Fruit fly (Drosophila melanogaster) whole organism, pupa: ENCODE data around the gene CG4872.

Source experiments
- CG10348 ChIP-seq: fragments of 200-800 bp; sonication (Bioruptor generic); IDR thresholded peaks from 2 replicates; pipeline ENCODE4 v1.3.6; 2022; ENCODE audit warnings: missing biosample characterization, missing genetic modification characterization
- CG12605 ChIP-seq: fragments of 200-800 bp; sonication (Bioruptor generic); IDR thresholded peaks from 2 replicates; pipeline ENCODE4 v1.3.6; 2022; ENCODE audit warnings: missing biosample characterization, missing genetic modification characterization
- CG13204 ChIP-seq: fragments of 200-800 bp; sonication (Bioruptor generic); optimal IDR thresholded peaks from 2 replicates; lab custom pipeline; 2018; ENCODE audit warnings: missing biosample characterization, mild to moderate bottlenecking, missing genetic modification characterization, moderate library complexity
- CG14655 ChIP-seq: fragments of 200-800 bp; sonication (Bioruptor generic); optimal IDR thresholded peaks from 3 replicates; lab custom pipeline; 2017; ENCODE audit warnings: mild to moderate bottlenecking, missing biosample characterization, missing genetic modification reagents, missing genetic modification characterization
- CG15710 ChIP-seq: fragments of 200-800 bp; sonication (Bioruptor generic); optimal IDR thresholded peaks from 2 replicates; lab custom pipeline; 2018; ENCODE audit warnings: missing biosample characterization, mild to moderate bottlenecking, missing genetic modification characterization, moderate library complexity
- CG17806 ChIP-seq: fragments of 200-800 bp; sonication (Bioruptor generic); optimal IDR thresholded peaks from 2 replicates; lab custom pipeline; 2018; ENCODE audit warnings: missing biosample characterization, mild to moderate bottlenecking, missing genetic modification characterization, moderate library complexity
- CG32121 ChIP-seq: fragments of 200-800 bp; sonication (Bioruptor generic); IDR thresholded peaks from 2 replicates; pipeline ENCODE4 v1.3.6; 2022; ENCODE audit warnings: missing biosample characterization, missing genetic modification characterization
- CG34367 ChIP-seq: fragments of 200-800 bp; sonication (Bioruptor generic); optimal IDR thresholded peaks from 2 replicates; lab custom pipeline; 2018; ENCODE audit warnings: missing biosample characterization, mild to moderate bottlenecking, missing genetic modification characterization
- CG4496 ChIP-seq: fragments of 200-800 bp; sonication (Bioruptor generic); IDR thresholded peaks from 3 replicates; pipeline ENCODE4 v1.3.6; 2022; ENCODE audit warnings: missing biosample characterization, missing genetic modification characterization
- CG8159 ChIP-seq: fragments of 200-800 bp; sonication (Bioruptor generic); optimal IDR thresholded peaks from 3 replicates; lab custom pipeline; 2018; ENCODE audit warnings: missing biosample characterization, mild to moderate bottlenecking, missing genetic modification characterization, moderate library complexity
- CG8301 ChIP-seq: fragments of 200-800 bp; sonication (Bioruptor generic); optimal IDR thresholded peaks from 2 replicates; lab custom pipeline; 2018; ENCODE audit warnings: missing biosample characterization, mild to moderate bottlenecking, missing genetic modification characterization
- CG9948 ChIP-seq: fragments of 200-800 bp; sonication (Bioruptor generic); optimal IDR thresholded peaks from 2 replicates; lab custom pipeline; 2018; ENCODE audit warnings: missing biosample characterization, mild to moderate bottlenecking, missing genetic modification characterization, moderate library complexity
- D1 ChIP-seq: fragments of 200-800 bp; sonication (Bioruptor generic); optimal IDR thresholded peaks from 2 replicates; lab custom pipeline; 2018; ENCODE audit warnings: missing biosample characterization, mild to moderate bottlenecking, missing genetic modification characterization, moderate library complexity
- EcR ChIP-seq: fragments of 200-800 bp; sonication (Bioruptor generic); optimal IDR thresholded peaks from 3 replicates; lab custom pipeline; 2019; ENCODE audit warnings: missing biosample characterization, missing genetic modification characterization, mild to moderate bottlenecking, moderate library complexity, missing genetic modification reagents
- Ets98B ChIP-seq: fragments of 200-800 bp; sonication (Bioruptor generic); IDR thresholded peaks from 2 replicates; pipeline ENCODE4 v1.3.6; 2022; ENCODE audit warnings: missing biosample characterization, missing genetic modification characterization
- Pif1A ChIP-seq: fragments of 200-800 bp; sonication (Bioruptor generic); optimal IDR thresholded peaks from 3 replicates; lab custom pipeline; 2016; ENCODE audit warnings: missing biosample characterization, missing genetic modification characterization
- Pif1B ChIP-seq: fragments of 200-800 bp; sonication (Bioruptor generic); optimal IDR thresholded peaks from 3 replicates; lab custom pipeline; 2016; ENCODE audit warnings: missing biosample characterization, missing genetic modification characterization
- Snoo ChIP-seq: fragments of 200-800 bp; sonication (Bioruptor generic); optimal IDR thresholded peaks from 3 replicates; lab custom pipeline; 2017; ENCODE audit warnings: missing biosample characterization, mild to moderate bottlenecking, missing genetic modification characterization, inconsistent platforms
- fd96Ca ChIP-seq: fragments of 200-800 bp; sonication (Bioruptor generic); IDR thresholded peaks from 3 replicates; pipeline ENCODE4 v1.3.6; 2022; ENCODE audit warnings: missing biosample characterization, missing genetic modification characterization
- gl ChIP-seq: fragments of 200-800 bp; sonication (Bioruptor generic); optimal IDR thresholded peaks from 2 replicates; lab custom pipeline; 2018; ENCODE audit warnings: missing biosample characterization, mild to moderate bottlenecking, missing genetic modification characterization
- rn ChIP-seq: fragments of 200-800 bp; sonication (Bioruptor generic); IDR thresholded peaks from 2 replicates; pipeline ENCODE4 v1.3.6; 2022; ENCODE audit warnings: missing biosample characterization, missing genetic modification characterization

The CG4872 gene

DNA sequence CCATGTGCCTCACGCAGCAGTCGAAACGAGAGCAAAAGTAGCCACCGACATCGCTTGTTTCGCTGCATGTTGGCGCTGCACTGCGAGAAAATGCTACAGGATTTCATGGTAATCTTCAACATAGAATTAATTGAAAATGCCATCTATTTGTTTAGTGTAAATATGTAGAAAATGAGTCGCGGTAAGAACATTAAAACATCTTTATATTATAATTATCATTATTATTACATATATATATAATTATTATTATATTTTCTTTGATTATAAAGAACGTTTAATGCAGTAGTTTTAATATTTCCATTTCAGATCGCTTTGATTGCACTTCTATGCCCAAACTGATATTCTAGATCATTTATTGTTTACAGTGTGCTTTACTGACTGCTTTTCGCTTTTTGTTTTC, 8.1 kb upstream of the CG4872 start:
- TF ChIP-seq gl (tag; lab: Kevin White, UChicago) (no peak), CG14655 (peak; percentile 57), Snoo (tag; lab: Kevin White, UChicago) (peak; percentile 54), CG8159 (tag; lab: Kevin White, UChicago) (peak; percentile 58), EcR (GFP tag; lab: Kevin White, UChicago) (no peak), Pif1A (GFP tag; lab: Kevin White, UChicago) (peak; percentile 19), Ets98B (GFP tag; lab: Robert Waterston, UW) (peak; percentile 44; the same call in 1 of the 2 replicates), CG9948 (tag; lab: Kevin White, UChicago) (peak; percentile 58), fd96Ca (no peak; the same call in 2 of the 3 replicates), CG17806 (tag; lab: Kevin White, UChicago) (peak; percentile 16), CG34367 (tag; lab: Kevin White, UChicago) (peak; percentile 37), CG15710 (tag; lab: Kevin White, UChicago) (peak; percentile 63), CG8301 (tag; lab: Kevin White, UChicago) (peak; percentile 23), CG4496 (GFP tag; lab: Robert Waterston, UW) (peak; percentile 47; the same call in 1 of the 3 replicates), CG32121 (GFP tag; lab: Robert Waterston, UW) (peak; percentile 61), CG13204 (GFP tag; lab: Kevin White, UChicago) (no peak), rn (GFP tag; lab: Robert Waterston, UW) (no peak), D1 (tag; lab: Kevin White, UChicago) (no peak), CG12605 (0 out of 2 replicates have a peak, but pooled peaks have one; percentile 38), CG10348 (GFP tag; lab: Robert Waterston, UW) (no peak), Pif1B (GFP tag; lab: Kevin White, UChicago) (peak; percentile 29)
- TF ChIP-seq, all 21 proteins: peak for 14

DNA sequence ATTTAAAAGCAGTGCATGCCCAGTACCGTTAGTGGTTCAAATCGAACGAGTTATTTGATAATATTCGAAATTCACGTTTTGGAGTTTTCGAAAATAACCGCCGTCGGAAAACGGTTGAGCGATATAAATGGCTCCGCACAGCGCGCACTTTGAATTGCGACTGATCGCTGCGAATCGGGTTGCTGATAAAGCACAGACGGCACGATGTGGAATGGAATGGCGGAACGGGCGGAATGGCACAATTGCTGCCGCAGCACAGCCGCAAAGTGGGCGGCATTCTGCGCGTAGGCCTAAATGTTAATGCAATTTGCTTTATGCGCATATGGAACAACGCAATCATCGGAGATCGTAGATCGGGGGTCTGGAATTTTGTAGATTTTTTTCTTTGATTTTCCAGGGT, 6.5 kb upstream of the CG4872 start:
- no peak for TF ChIP-seq Snoo (tag; lab: Kevin White, UChicago)
- no peak for TF ChIP-seq CG9948 (tag; lab: Kevin White, UChicago)
- TF ChIP-seq Pif1A (GFP tag; lab: Kevin White, UChicago) = no peak
- TF ChIP-seq rn (GFP tag; lab: Robert Waterston, UW) = no peak
- TF ChIP-seq CG15710 (tag; lab: Kevin White, UChicago) = no peak
- no peak for TF ChIP-seq CG14655
- no peak for TF ChIP-seq CG34367 (tag; lab: Kevin White, UChicago)
- no peak for TF ChIP-seq D1 (tag; lab: Kevin White, UChicago)
- no peak for TF ChIP-seq CG8301 (tag; lab: Kevin White, UChicago)
- no peak for TF ChIP-seq Ets98B (GFP tag; lab: Robert Waterston, UW)
- TF ChIP-seq CG32121 (GFP tag; lab: Robert Waterston, UW) = no peak
- no peak for TF ChIP-seq CG12605
- TF ChIP-seq fd96Ca = no peak
- no peak for TF ChIP-seq CG8159 (tag; lab: Kevin White, UChicago)
- TF ChIP-seq gl (tag; lab: Kevin White, UChicago) = no peak
- TF ChIP-seq CG10348 (GFP tag; lab: Robert Waterston, UW) = no peak
- TF ChIP-seq Pif1B (GFP tag; lab: Kevin White, UChicago) = no peak
- TF ChIP-seq EcR (GFP tag; lab: Kevin White, UChicago) = no peak
- no peak for TF ChIP-seq CG4496 (GFP tag; lab: Robert Waterston, UW)

DNA sequence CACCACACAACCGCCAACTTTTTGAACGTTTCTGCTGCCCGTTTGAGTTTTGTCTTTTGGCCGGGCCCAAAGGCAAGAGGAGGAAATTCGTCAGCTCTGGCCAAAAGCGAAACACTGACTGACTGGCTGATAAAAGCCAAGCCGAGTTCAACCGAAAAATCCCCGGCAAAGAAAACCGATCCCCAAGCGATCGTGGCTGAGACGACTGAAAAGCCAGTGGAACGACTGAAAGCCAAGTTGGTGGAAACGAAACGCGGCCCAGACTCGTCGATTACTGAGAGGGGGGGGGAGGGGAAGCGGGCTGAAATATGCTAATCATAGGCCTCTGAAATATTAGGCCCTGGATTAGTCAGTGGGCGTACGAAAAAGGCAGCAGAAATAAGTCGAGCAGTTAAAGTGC, 4.7 kb upstream of the CG4872 start, which contains the start of gene CG13003:
Gene CG13003, minus strand, starts transcription at position 120 of the 400 bp plus-strand sequence.
- TF ChIP-seq rn (GFP tag; lab: Robert Waterston, UW) = no peak
- TF ChIP-seq Ets98B (GFP tag; lab: Robert Waterston, UW) = peak; percentile 9; the same call in 1 of the 2 replicates

DNA sequence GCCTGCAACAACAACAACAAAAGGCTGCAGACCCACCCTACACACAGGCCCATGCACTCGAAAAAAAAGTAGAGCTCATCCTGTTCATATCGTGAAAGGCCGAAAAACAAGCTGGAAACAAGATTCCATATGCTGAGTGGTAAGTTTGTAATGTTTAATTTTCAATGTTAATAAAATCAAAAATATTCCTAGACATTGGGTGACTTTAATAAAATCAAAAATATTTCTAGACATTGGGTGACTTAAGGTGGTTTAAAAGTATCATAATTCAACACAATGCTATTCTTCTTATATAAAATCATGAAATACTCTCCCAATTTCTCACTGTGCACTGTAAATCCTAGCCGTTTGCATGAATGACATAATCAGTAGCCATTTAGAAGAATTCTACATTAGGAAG, 1.1 kb upstream of the CG4872 start:
- TF ChIP-seq Snoo (tag; lab: Kevin White, UChicago) = no peak
- no peak for TF ChIP-seq CG4496 (GFP tag; lab: Robert Waterston, UW)
- TF ChIP-seq Pif1A (GFP tag; lab: Kevin White, UChicago) = no peak
- TF ChIP-seq Ets98B (GFP tag; lab: Robert Waterston, UW) = no peak
- TF ChIP-seq D1 (tag; lab: Kevin White, UChicago) = no peak
- TF ChIP-seq fd96Ca = no peak
- no peak for TF ChIP-seq CG17806 (tag; lab: Kevin White, UChicago)
- TF ChIP-seq rn (GFP tag; lab: Robert Waterston, UW) = no peak
- no peak for TF ChIP-seq CG9948 (tag; lab: Kevin White, UChicago)
- TF ChIP-seq EcR (GFP tag; lab: Kevin White, UChicago) = no peak
- no peak for TF ChIP-seq CG8159 (tag; lab: Kevin White, UChicago)
- TF ChIP-seq CG34367 (tag; lab: Kevin White, UChicago) = no peak
- TF ChIP-seq gl (tag; lab: Kevin White, UChicago) = no peak
- no peak for TF ChIP-seq CG12605
- no peak for TF ChIP-seq CG8301 (tag; lab: Kevin White, UChicago)
- TF ChIP-seq CG14655 = no peak
- no peak for TF ChIP-seq Pif1B (GFP tag; lab: Kevin White, UChicago)
- no peak for TF ChIP-seq CG32121 (GFP tag; lab: Robert Waterston, UW)
- no peak for TF ChIP-seq CG15710 (tag; lab: Kevin White, UChicago)

DNA sequence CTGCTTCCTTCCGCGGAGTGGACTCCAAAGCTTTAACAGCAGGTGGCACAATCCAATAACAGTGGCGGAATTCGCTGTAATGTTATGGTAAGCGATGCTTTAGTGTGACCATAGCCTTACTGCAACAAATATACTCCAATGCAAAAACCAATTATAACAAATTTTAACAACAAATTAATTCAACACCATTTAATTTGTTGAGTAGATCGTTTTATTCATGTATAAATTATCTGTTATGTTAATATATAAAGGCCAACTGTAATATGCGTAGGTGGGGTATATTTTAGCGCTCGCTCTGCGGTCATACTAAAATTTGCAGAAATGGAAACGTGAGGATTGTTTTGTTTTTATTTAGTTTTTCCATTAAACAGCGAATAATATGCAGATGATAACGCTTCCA, 3.1 kb downstream of the CG4872 start, which contains the start of the genes Nprl2 and Polr3I:
Gene Nprl2, minus strand, starts transcription at position 86 of the 400 bp plus-strand sequence.
Gene Polr3I, plus strand, starts transcription at position 302 of the 400 bp plus-strand sequence.
- TF ChIP-seq Pif1B (GFP tag; lab: Kevin White, UChicago) = no peak
- no peak for TF ChIP-seq CG10348 (GFP tag; lab: Robert Waterston, UW)
- TF ChIP-seq CG8159 (tag; lab: Kevin White, UChicago) = no peak
- TF ChIP-seq CG8301 (tag; lab: Kevin White, UChicago) = no peak
- TF ChIP-seq CG4496 (GFP tag; lab: Robert Waterston, UW) = no peak
- TF ChIP-seq CG14655 = no peak
- TF ChIP-seq rn (GFP tag; lab: Robert Waterston, UW) = no peak
- TF ChIP-seq D1 (tag; lab: Kevin White, UChicago) = no peak
- TF ChIP-seq CG32121 (GFP tag; lab: Robert Waterston, UW) = no peak
- no peak for TF ChIP-seq Snoo (tag; lab: Kevin White, UChicago)
- TF ChIP-seq CG15710 (tag; lab: Kevin White, UChicago) = no peak
- TF ChIP-seq, all 21 proteins: peak for 0
